Fruit fly (Drosophila melanogaster): ENCODE data around the gene lsn.
A peak's percentile ranks its signal among the peaks of the same experiment; 100 is the strongest.

The lsn gene

DNA sequence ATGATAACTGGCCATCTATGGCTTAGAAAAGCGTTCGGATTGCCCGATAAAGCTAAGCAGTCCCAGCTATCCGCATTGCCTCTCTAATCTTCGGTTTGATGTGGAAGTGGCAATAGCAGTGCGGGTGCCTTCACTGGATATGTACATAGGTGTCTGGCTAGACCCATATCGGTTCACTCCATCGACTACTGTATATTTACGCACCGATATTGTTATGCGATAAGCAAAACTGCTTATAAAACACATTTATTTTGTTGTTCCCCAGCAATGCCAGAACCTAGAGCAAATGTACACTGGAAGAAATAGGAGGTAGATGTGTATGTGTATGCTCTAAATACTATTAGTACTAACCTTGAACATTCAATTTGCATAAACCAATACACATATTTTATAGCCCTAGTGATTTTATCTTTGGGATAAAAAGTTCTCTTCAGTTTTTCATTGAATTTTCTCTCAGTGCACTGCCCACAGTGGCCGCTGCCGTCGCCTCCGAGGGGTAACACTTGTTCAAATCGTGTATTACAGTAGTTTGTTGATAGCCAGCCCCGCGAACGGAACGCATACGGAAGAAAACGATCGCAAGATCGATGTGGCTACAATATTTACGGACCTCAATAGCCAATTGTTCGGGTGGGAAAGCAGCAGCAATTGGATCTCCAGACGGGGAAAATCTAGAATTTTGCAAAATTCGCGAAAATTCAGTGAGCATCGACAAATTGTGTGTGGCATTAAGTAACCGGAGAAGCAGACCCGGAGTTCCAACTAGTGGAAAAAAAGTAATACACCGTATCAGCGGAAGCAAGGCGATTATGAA lies 5.4 kb downstream of the lsn start, which contains the start of gene CG31431 (continued):
- TF ChIP-seq bowl (GFP tag; IDR thresholded peaks at IDR 0.05) (peak; percentile 92), Xbp1 (GFP tag; optimal IDR thresholded peaks at IDR 0.05) (peak; percentile 97), org-1 (GFP tag; optimal IDR thresholded peaks at IDR 0.05) (peak; percentile 98), unc-4 (GFP tag; IDR thresholded peaks at IDR 0.05; ENCODE audit: partially characterized antibody) (no peak), CG3995 (GFP tag; optimal IDR thresholded peaks at IDR 0.05) (peak; percentile 81), Sry-β (GFP tag; optimal IDR thresholded peaks at IDR 0.05) (peak; percentile 57), dmrt11E (tag; optimal IDR thresholded peaks at IDR 0.05) (peak; percentile 94), CG14860 (GFP tag; IDR thresholded peaks at IDR 0.05; ENCODE audit: partially characterized antibody) (no peak), CG34224 (GFP tag; IDR thresholded peaks at IDR 0.05; ENCODE audit: partially characterized antibody) (no peak), CG9727 (GFP tag; optimal IDR thresholded peaks at IDR 0.05) (peak; percentile 97), Max (GFP tag; optimal IDR thresholded peaks at IDR 0.05) (peak; percentile 94), CG10267 (tag; optimal IDR thresholded peaks at IDR 0.05) (peak; percentile 91), cad (GFP tag; optimal IDR thresholded peaks at IDR 0.05) (no peak), CG11723 (GFP tag; optimal IDR thresholded peaks at IDR 0.05) (peak; percentile 88), slbo (GFP tag; IDR thresholded peaks at IDR 0.05) (peak; percentile 99), CG15269 (tag; optimal IDR thresholded peaks at IDR 0.05) (peak; percentile 98), D19B (GFP tag; optimal IDR thresholded peaks at IDR 0.05) (peak; percentile 97), vvl (GFP tag; IDR thresholded peaks at IDR 0.05) (peak; percentile 99), Trl (optimal IDR thresholded peaks at IDR 0.05) (no peak), Trl (GFP tag; optimal IDR thresholded peaks at IDR 0.05) (peak; percentile 98), CG31388 (GFP tag; optimal IDR thresholded peaks at IDR 0.05) (peak; percentile 96), CG3407 (GFP tag; optimal IDR thresholded peaks at IDR 0.05) (peak; percentile 90), mld (GFP tag; IDR thresholded peaks at IDR 0.05; ENCODE audit: partially characterized antibody) (no peak), gem (tag; optimal IDR thresholded peaks at IDR 0.05) (peak; percentile 98), GATAe (GFP tag; conservative IDR thresholded peaks at IDR 0.05) (peak; percentile 94), CG8924 (tag; optimal IDR thresholded peaks at IDR 0.05) (peak; percentile 98), CG17328 (GFP tag; IDR thresholded peaks at IDR 0.05) (peak; percentile 96), CG7786 (GFP tag; optimal IDR thresholded peaks at IDR 0.05) (peak; percentile 98), CG10565 (GFP tag; optimal IDR thresholded peaks at IDR 0.05) (peak; percentile 91), CG8388 (GFP tag; optimal IDR thresholded peaks at IDR 0.05) (peak; percentile 93), Dp (GFP tag; optimal IDR thresholded peaks at IDR 0.05) (peak; percentile 13), fru (optimal IDR thresholded peaks at IDR 0.05) (no peak), Lpt (GFP tag; optimal IDR thresholded peaks at IDR 0.05) (no peak), CG7963 (GFP tag; IDR thresholded peaks at IDR 0.05; ENCODE audit: partially characterized antibody) (no peak), exex (tag; optimal IDR thresholded peaks at IDR 0.05) (peak; percentile 85), row (GFP tag; IDR thresholded peaks at IDR 0.05) (peak; percentile 99), Myb (GFP tag; optimal IDR thresholded peaks at IDR 0.05) (peak; percentile 90), shn (GFP tag; optimal IDR thresholded peaks at IDR 0.05) (peak; percentile 94), schlank (tag; optimal IDR thresholded peaks at IDR 0.05) (peak; percentile 97), pb (GFP tag; optimal IDR thresholded peaks at IDR 0.05) (peak; percentile 95), CG16813 (GFP tag; IDR thresholded peaks at IDR 0.05; ENCODE audit: partially characterized antibody) (no peak), Sry-δ (GFP tag; optimal IDR thresholded peaks at IDR 0.05) (peak; percentile 78), Drgx (GFP tag; IDR thresholded peaks at IDR 0.05) (peak; percentile 94), Hr51 (GFP tag; optimal IDR thresholded peaks at IDR 0.05) (peak; percentile 95 to 96), croc (GFP tag; conservative IDR thresholded peaks at IDR 0.05) (peak; percentile 94), Ptx1 (GFP tag; IDR thresholded peaks at IDR 0.05) (peak; percentile 97), NFAT (GFP tag; IDR thresholded peaks at IDR 0.05) (peak; percentile 97), Vsx1 (GFP tag; optimal IDR thresholded peaks at IDR 0.05) (peak; percentile 91), CG13775 (GFP tag; optimal IDR thresholded peaks at IDR 0.05) (peak; percentile 95)
